Fruit fly (Drosophila melanogaster) whole organism, embryonic: Measurements from ENCODE around the gene Kah.

ENCODE experiments used
- Aef1 ChIP-seq: fragments of 200-800 bp; sonication (Bioruptor generic); IDR thresholded peaks from 3 replicates; pipeline ENCODE4 v1.3.6; 2022; ENCODE audit warnings: missing biosample characterization, missing genetic modification characterization
- Atf-2 ChIP-seq: fragments of 200-800 bp; sonication (Bioruptor generic); optimal IDR thresholded peaks from 2 replicates; lab custom pipeline; 2016; ENCODE audit warnings: missing biosample characterization, missing genetic modification characterization
- Awh ChIP-seq: fragments of 200-800 bp; sonication (Bioruptor generic); IDR thresholded peaks from 2 replicates; pipeline ENCODE4, ENCODE4 v1.3.6; 2022; ENCODE audit warnings: missing biosample characterization, missing genetic modification characterization
- Bdp1 ChIP-seq: fragments of 200-800 bp; sonication (Bioruptor generic); optimal IDR thresholded peaks from 3 replicates; lab custom pipeline; 2016; ENCODE audit warnings: missing biosample characterization, missing genetic modification characterization
- CG11504 ChIP-seq: fragments of 200-800 bp; sonication (Bioruptor generic); optimal IDR thresholded peaks from 3 replicates; lab custom pipeline; 2019; ENCODE audit warnings: missing biosample characterization, mild to moderate bottlenecking, missing genetic modification characterization, moderate library complexity
- CG12155 ChIP-seq: fragments of 200-800 bp; sonication (Bioruptor generic); optimal IDR thresholded peaks from 3 replicates; lab custom pipeline; 2016; ENCODE audit warnings: missing biosample characterization, missing genetic modification characterization
- CG14860 ChIP-seq: fragments of 200-800 bp; sonication (Bioruptor generic); IDR thresholded peaks from 3 replicates; pipeline ENCODE4 v1.3.6; 2022; ENCODE audit warnings: missing biosample characterization, missing genetic modification characterization; ENCODE audit not compliant: partially characterized antibody
- CG15514 ChIP-seq: fragments of 200-800 bp; sonication (Bioruptor generic); optimal IDR thresholded peaks from 3 replicates; lab custom pipeline; 2017; ENCODE audit warnings: missing biosample characterization, missing genetic modification characterization, mild to moderate bottlenecking, moderate library complexity, missing genetic modification reagents
- CG17612 ChIP-seq: fragments of 200-800 bp; sonication (Bioruptor generic); IDR thresholded peaks from 2 replicates; pipeline ENCODE4 v1.3.6; 2022; ENCODE audit warnings: missing biosample characterization, missing genetic modification characterization
- CG31224 ChIP-seq: fragments of 200-800 bp; sonication (Bioruptor generic); IDR thresholded peaks from 2 replicates; pipeline ENCODE4 v1.3.6; 2022; ENCODE audit warnings: missing biosample characterization, missing genetic modification characterization
- CG34422 ChIP-seq: fragments of 200-800 bp; sonication (Bioruptor generic); IDR thresholded peaks from 3 replicates; pipeline ENCODE4 v1.3.6; 2022; ENCODE audit warnings: missing biosample characterization, missing genetic modification characterization
- CG3847 ChIP-seq: fragments of 200-800 bp; sonication (Bioruptor generic); IDR thresholded peaks from 2 replicates; pipeline ENCODE4 v1.3.6; 2022; ENCODE audit warnings: missing biosample characterization, missing genetic modification characterization
- CG4820 ChIP-seq: fragments of 200-800 bp; sonication (Bioruptor generic); optimal IDR thresholded peaks from 3 replicates; lab custom pipeline; 2016; ENCODE audit warnings: missing biosample characterization, missing genetic modification characterization
- CG5245 ChIP-seq: fragments of 200-800 bp; sonication (Bioruptor generic); optimal IDR thresholded peaks from 3 replicates; lab custom pipeline; 2016; ENCODE audit warnings: missing biosample characterization, missing genetic modification characterization
- CG6254 ChIP-seq: fragments of 200-800 bp; sonication (Bioruptor generic); optimal IDR thresholded peaks from 3 replicates; lab custom pipeline; 2017; ENCODE audit warnings: mild to moderate bottlenecking, missing biosample characterization, missing genetic modification reagents, missing genetic modification characterization
- CG6683 ChIP-seq: fragments of 200-800 bp; sonication (Bioruptor generic); optimal IDR thresholded peaks from 2 replicates; lab custom pipeline; 2017; ENCODE audit warnings: missing biosample characterization, mild to moderate bottlenecking, missing genetic modification characterization, missing genetic modification reagents
- CG9817 ChIP-seq: fragments of 200-800 bp; sonication (Bioruptor generic); optimal IDR thresholded peaks from 2 replicates; lab custom pipeline; 2018; ENCODE audit warnings: missing biosample characterization, mild to moderate bottlenecking, missing genetic modification characterization, moderate library complexity
- CrebB ChIP-seq: fragments of 200-800 bp; sonication (Bioruptor generic); optimal IDR thresholded peaks from 3 replicates; lab custom pipeline; 2018; ENCODE audit warnings: missing biosample characterization, mild to moderate bottlenecking, missing genetic modification characterization
- Dip3 ChIP-seq: fragments of 200-800 bp; sonication (Bioruptor generic); optimal IDR thresholded peaks from 3 replicates; lab custom pipeline; 2016; ENCODE audit warnings: missing biosample characterization, missing genetic modification characterization
- Ets97D ChIP-seq: fragments of 200-800 bp; sonication (Bioruptor generic); optimal IDR thresholded peaks from 3 replicates; lab custom pipeline; 2016; ENCODE audit warnings: missing biosample characterization, missing genetic modification characterization
- Fer3 ChIP-seq: fragments of 200-800 bp; sonication (Bioruptor generic); optimal IDR thresholded peaks from 2 replicates; lab custom pipeline; 2018; ENCODE audit warnings: missing biosample characterization, mild to moderate bottlenecking, missing genetic modification characterization, moderate library complexity
- Med ChIP-seq: fragments of 200-800 bp; sonication (Bioruptor generic); peaks from one replicate; lab custom pipeline; 2016; ENCODE audit warnings: missing biosample characterization, missing genetic modification characterization, mild to moderate bottlenecking, inconsistent platforms, moderate library complexity
- Myb ChIP-seq: fragments of 200-800 bp; sonication (Bioruptor generic); optimal IDR thresholded peaks from 2 replicates; lab custom pipeline; 2016; ENCODE audit warnings: missing biosample characterization, missing genetic modification characterization
- Opbp ChIP-seq: fragments of 200-800 bp; sonication (Bioruptor generic); IDR thresholded peaks from 3 replicates; pipeline ENCODE4 v1.3.6; 2022; ENCODE audit warnings: missing biosample characterization, missing genetic modification characterization; ENCODE audit not compliant: partially characterized antibody
- Side ChIP-seq: fragments of 200-800 bp; sonication (Bioruptor generic); optimal IDR thresholded peaks from 2 replicates; lab custom pipeline; 2016; ENCODE audit warnings: missing biosample characterization, missing genetic modification characterization
- Sry-δ ChIP-seq: fragments of 200-800 bp; sonication (Bioruptor generic); optimal IDR thresholded peaks from 2 replicates; lab custom pipeline; 2016; ENCODE audit warnings: missing biosample characterization, missing genetic modification characterization
- Stat92E ChIP-seq, 3 experiments: fragments of >200 bp in 2 of 3; fragments of 200-800 bp in 1 of 3; sonication (Bioruptor generic) in 1 of 3; optimal IDR thresholded peaks; 2 replicates each; lab custom pipeline; 2017 to 2019; ENCODE audit warnings: missing biosample characterization in 3 of 3, missing genetic modification characterization in 3 of 3, mild to moderate bottlenecking in 1 of 3, moderate library complexity in 1 of 3
- al ChIP-seq: fragments of 200-800 bp; sonication (Bioruptor generic); IDR thresholded peaks from 2 replicates; pipeline ENCODE4 v1.3.6; 2022; ENCODE audit warnings: missing biosample characterization, missing genetic modification characterization
- crc ChIP-seq: fragments of 200-800 bp; sonication (Bioruptor generic); optimal IDR thresholded peaks from 2 replicates; lab custom pipeline; 2016; ENCODE audit warnings: missing biosample characterization, missing genetic modification characterization
- da ChIP-seq: fragments of 200-800 bp; sonication (Bioruptor generic); optimal IDR thresholded peaks from 2 replicates; lab custom pipeline; 2016; ENCODE audit warnings: missing biosample characterization, missing genetic modification characterization
- dan ChIP-seq: fragments of 200-800 bp; sonication (Bioruptor generic); IDR thresholded peaks from 2 replicates; pipeline ENCODE4 v1.3.6; 2022; ENCODE audit warnings: missing biosample characterization, missing genetic modification characterization
- ewg ChIP-seq: fragments of 200-800 bp; sonication (Bioruptor generic); optimal IDR thresholded peaks from 3 replicates; lab custom pipeline; 2017; ENCODE audit warnings: mild to moderate bottlenecking, missing biosample characterization, missing genetic modification reagents, missing genetic modification characterization
- gfzf ChIP-seq: fragments of 200-800 bp; sonication (Bioruptor generic); optimal IDR thresholded peaks from 2 replicates; lab custom pipeline; 2016; ENCODE audit warnings: missing biosample characterization, mild to moderate bottlenecking, missing genetic modification characterization, moderate library complexity
- hb ChIP-seq: fragments of 200-800 bp; sonication (Bioruptor generic); IDR thresholded peaks from 3 replicates; pipeline ENCODE4 v1.3.6; 2022; ENCODE audit warnings: missing biosample characterization, missing genetic modification characterization; ENCODE audit not compliant: partially characterized antibody
- her ChIP-seq: fragments of 200-800 bp; sonication (Bioruptor generic); optimal IDR thresholded peaks from 2 replicates; lab custom pipeline; 2016; ENCODE audit warnings: missing biosample characterization, missing genetic modification characterization
- ken ChIP-seq: fragments of 200-800 bp; sonication (Bioruptor generic); IDR thresholded peaks from 3 replicates; pipeline ENCODE4 v1.3.6; 2022; ENCODE audit warnings: missing biosample characterization, missing genetic modification characterization
- nerfin-2 ChIP-seq: fragments of 200-800 bp; sonication (Bioruptor generic); IDR thresholded peaks from 2 replicates; pipeline ENCODE4 v1.3.6; 2022; ENCODE audit warnings: missing biosample characterization, missing genetic modification characterization; ENCODE audit not compliant: partially characterized antibody
- oc ChIP-seq: fragments of 200-800 bp; sonication (Bioruptor generic); optimal IDR thresholded peaks from 2 replicates; lab custom pipeline; 2018; ENCODE audit warnings: missing biosample characterization, mild to moderate bottlenecking, missing genetic modification characterization, moderate library complexity
- odd ChIP-seq: fragments of 200-800 bp; sonication (Bioruptor generic); optimal IDR thresholded peaks from 2 replicates; lab custom pipeline; 2017; ENCODE audit warnings: missing biosample characterization, mild to moderate bottlenecking, missing genetic modification characterization
- pzg ChIP-seq: fragments of 200-800 bp; sonication (Bioruptor generic); optimal IDR thresholded peaks from 3 replicates; lab custom pipeline; 2018; ENCODE audit warnings: missing biosample characterization, mild to moderate bottlenecking, missing genetic modification characterization, moderate library complexity
- ranshi ChIP-seq: fragments of 200-800 bp; sonication (Bioruptor generic); IDR thresholded peaks from 2 replicates; pipeline ENCODE4 v1.3.6; 2022; ENCODE audit warnings: missing biosample characterization, missing genetic modification characterization
- sc ChIP-seq, 3 experiments: fragments of >200 bp in 2 of 3; fragments of 200-800 bp in 1 of 3; sonication (Bioruptor generic) in 1 of 3; optimal IDR thresholded peaks; 2 replicates in 2 of 3; 3 replicates in 1 of 3; lab custom pipeline; 2017; ENCODE audit warnings: mild to moderate bottlenecking in 1 of 3, missing biosample characterization in 1 of 3, missing genetic modification characterization in 1 of 3, missing genetic modification reagents in 1 of 3
- sima ChIP-seq: fragments of 200-800 bp; sonication (Bioruptor generic); optimal IDR thresholded peaks from 2 replicates; lab custom pipeline; 2016; ENCODE audit warnings: missing biosample characterization, missing genetic modification characterization
- sqz ChIP-seq: fragments of 200-800 bp; sonication (Bioruptor generic); optimal IDR thresholded peaks from 3 replicates; lab custom pipeline; 2018; ENCODE audit warnings: missing biosample characterization, mild to moderate bottlenecking, missing genetic modification characterization
- sug ChIP-seq: fragments of 200-800 bp; optimal IDR thresholded peaks from 2 replicates; lab custom pipeline; 2019; ENCODE audit warnings: missing biosample characterization, mild to moderate bottlenecking, missing genetic modification characterization, moderate library complexity
- tgo ChIP-seq: fragments of 200-800 bp; sonication (Bioruptor generic); IDR thresholded peaks from 3 replicates; pipeline ENCODE4 v1.3.6; 2022; ENCODE audit warnings: missing biosample characterization, missing genetic modification characterization
- tio ChIP-seq: fragments of 200-800 bp; sonication (Bioruptor generic); optimal IDR thresholded peaks from 2 replicates; lab custom pipeline; 2017; ENCODE audit warnings: missing biosample characterization, missing genetic modification characterization, inconsistent platforms
- toy ChIP-seq: fragments of 200-800 bp; sonication (Bioruptor generic); IDR thresholded peaks from 2 replicates; pipeline ENCODE4 v1.3.6; 2022; ENCODE audit warnings: missing biosample characterization, missing genetic modification characterization
- zf30C ChIP-seq: fragments of 200-800 bp; sonication (Bioruptor generic); optimal IDR thresholded peaks from 3 replicates; lab custom pipeline; 2018; ENCODE audit warnings: missing biosample characterization, mild to moderate bottlenecking, missing genetic modification characterization

Kah gene

DNA sequence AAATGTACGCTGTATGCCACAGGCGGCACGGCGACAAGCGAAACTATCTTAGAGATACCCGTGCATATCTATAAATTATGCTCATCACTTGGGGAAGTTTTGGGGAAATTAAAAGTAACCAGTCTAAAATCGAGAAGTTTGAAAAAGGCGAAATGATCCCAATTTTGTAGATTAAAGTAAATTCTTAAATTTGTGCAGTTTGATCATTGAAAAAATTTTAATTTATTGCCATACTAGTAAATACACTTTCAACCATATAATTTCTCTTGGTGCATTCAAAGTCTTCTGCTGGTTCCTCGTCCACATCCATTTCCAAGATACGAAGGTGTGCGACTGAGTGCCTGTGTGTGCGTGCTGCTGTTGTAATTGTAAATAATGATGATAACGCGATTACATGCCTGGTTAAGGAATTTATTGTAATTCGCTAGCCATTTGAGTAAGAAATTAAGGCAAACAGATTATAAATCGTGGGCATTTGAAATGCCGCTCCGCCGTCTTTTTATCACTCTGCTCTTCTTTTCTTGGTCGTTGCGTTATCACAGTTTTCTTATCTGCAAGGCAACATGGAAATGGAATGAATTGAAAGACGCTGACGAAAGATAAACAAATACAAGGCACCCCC, 26.5 kb upstream of the Kah start (continued):
- TF ChIP-seq dan (GFP tag; lab: Robert Waterston, UW) (peak; percentile 52; the same call in 1 of the 2 replicates), crc (GFP tag; lab: Kevin White, UChicago) (peak; percentile 69), CrebB (tag; lab: Kevin White, UChicago) (peak; percentile 72), sug (tag; lab: Kevin White, UChicago) (peak; percentile 16), CG3847 (GFP tag; lab: Robert Waterston, UW) (peak; percentile 66), Atf-2 (GFP tag; lab: Kevin White, UChicago) (peak; percentile 81), her (peak; percentile 72), sc (optimal IDR thresholded peaks at IDR 0.05; lab: Kevin White, UChicago) (no peak), sc (GFP tag; optimal IDR thresholded peaks at IDR 0.05; lab: Kevin White, UChicago) (peak; percentile 82), al (GFP tag; lab: Robert Waterston, UW) (no peak), oc (tag; lab: Kevin White, UChicago) (peak; percentile 83), odd (GFP tag; lab: Kevin White, UChicago) (peak; percentile 76), ranshi (peak; percentile 88), Awh (peak; percentile 89), tio (peak; percentile 78), CG6683 (GFP tag; lab: Kevin White, UChicago) (peak; percentile 52), Stat92E (GFP tag; optimal IDR thresholded peaks at IDR 0.05; lab: Kevin White, UChicago) (no peak), Aef1 (GFP tag; lab: Robert Waterston, UW) (peak; percentile 87), Ets97D (peak; percentile 34), zf30C (GFP tag; lab: Kevin White, UChicago) (peak; percentile 70), Myb (GFP tag; lab: Kevin White, UChicago) (peak; percentile 55), CG12155 (peak; percentile 77), gfzf (GFP tag; lab: Kevin White, UChicago) (peak; percentile 2), toy (GFP tag; lab: Robert Waterston, UW) (no peak), CG5245 (GFP tag; lab: Kevin White, UChicago) (peak; percentile 87), nerfin-2 (GFP tag; lab: Robert Waterston, UW) (no peak), CG17612 (GFP tag; lab: Robert Waterston, UW) (0 out of 2 replicates have a peak, but pooled peaks have one; percentile 37), CG9817 (tag; lab: Kevin White, UChicago) (peak; percentile 61), CG6254 (peak; percentile 85), Dip3 (GFP tag; lab: Kevin White, UChicago) (peak; percentile 46), pzg (GFP tag; lab: Kevin White, UChicago) (no peak), hb (no peak), Sry-δ (GFP tag; lab: Kevin White, UChicago) (peak; percentile 58), Med (peak; percentile 94), CG14860 (GFP tag; lab: Robert Waterston, UW) (no peak), CG34422 (GFP tag; lab: Robert Waterston, UW) (peak; percentile 92), ewg (GFP tag; lab: Kevin White, UChicago) (peak; percentile 79), tgo (GFP tag; lab: Robert Waterston, UW) (peak; percentile 88), Bdp1 (peak; percentile 73), Fer3 (tag; lab: Kevin White, UChicago) (peak; percentile 86), Opbp (no peak), ken (GFP tag; lab: Robert Waterston, UW) (peak; percentile 81), CG11504 (tag; lab: Kevin White, UChicago) (peak; percentile 93), sqz (GFP tag; lab: Kevin White, UChicago) (peak; percentile 46), CG4820 (GFP tag; lab: Kevin White, UChicago) (peak; percentile 91), sima (GFP tag; lab: Kevin White, UChicago) (peak; percentile 68), da (peak; percentile 65), Side (GFP tag; lab: Kevin White, UChicago) (peak; percentile 81), CG31224 (GFP tag; lab: Robert Waterston, UW) (peak; percentile 65), CG15514 (GFP tag; lab: Kevin White, UChicago) (peak; percentile 50)
